Fruit fly (Drosophila melanogaster) whole organism, embryonic: ENCODE results near the gene Gr98d.

ENCODE experiments used
- CG1233 ChIP-seq: fragments of 200-800 bp; sonication (Bioruptor generic); optimal IDR thresholded peaks from 4 replicates; lab custom pipeline; 2018; ENCODE audit warnings: missing biosample characterization, mild to moderate bottlenecking, missing genetic modification characterization
- CG13894 ChIP-seq: fragments of 200-800 bp; sonication (Bioruptor generic); optimal IDR thresholded peaks from 3 replicates; lab custom pipeline; 2018; ENCODE audit warnings: missing biosample characterization, mild to moderate bottlenecking, missing genetic modification characterization, moderate library complexity
- CG15073 ChIP-seq: fragments of 200-800 bp; sonication (Bioruptor generic); optimal IDR thresholded peaks from 2 replicates; lab custom pipeline; 2016; ENCODE audit warnings: missing biosample characterization, missing genetic modification characterization
- CG15601 ChIP-seq: fragments of 200-800 bp; sonication (Bioruptor generic); optimal IDR thresholded peaks from 3 replicates; lab custom pipeline; 2019; ENCODE audit warnings: missing biosample characterization, mild to moderate bottlenecking, missing genetic modification characterization, moderate library complexity
- CG1602 ChIP-seq: fragments of 200-800 bp; sonication (Bioruptor generic); optimal IDR thresholded peaks from 3 replicates; lab custom pipeline; 2016; ENCODE audit warnings: missing biosample characterization, missing genetic modification characterization
- CG1647 ChIP-seq: fragments of 200-800 bp; sonication (Bioruptor generic); optimal IDR thresholded peaks from 3 replicates; lab custom pipeline; 2016; ENCODE audit warnings: missing biosample characterization, missing genetic modification characterization
- CG16779 ChIP-seq: fragments of 200-800 bp; sonication (Bioruptor generic); IDR thresholded peaks from 2 replicates; pipeline ENCODE4 v1.3.6; 2022; ENCODE audit warnings: missing biosample characterization, missing genetic modification characterization
- CG17568 ChIP-seq: fragments of 200-800 bp; sonication (Bioruptor generic); optimal IDR thresholded peaks from 2 replicates; lab custom pipeline; 2018; ENCODE audit warnings: missing biosample characterization, mild to moderate bottlenecking, missing genetic modification characterization, moderate library complexity
- CG17612 ChIP-seq: fragments of 200-800 bp; sonication (Bioruptor generic); IDR thresholded peaks from 2 replicates; pipeline ENCODE4 v1.3.6; 2022; ENCODE audit warnings: missing biosample characterization, missing genetic modification characterization
- CG2712 ChIP-seq: fragments of 200-800 bp; optimal IDR thresholded peaks from 3 replicates; lab custom pipeline; 2019; ENCODE audit warnings: missing biosample characterization, mild to moderate bottlenecking, missing genetic modification characterization, moderate library complexity
- CG30431 ChIP-seq: fragments of 200-800 bp; sonication (Bioruptor generic); optimal IDR thresholded peaks from 2 replicates; lab custom pipeline; 2017; ENCODE audit warnings: missing biosample characterization, missing genetic modification characterization
- CG31441 ChIP-seq: fragments of 200-800 bp; sonication (Bioruptor generic); IDR thresholded peaks from 2 replicates; pipeline ENCODE4 v1.3.6; 2022; ENCODE audit warnings: missing biosample characterization, missing genetic modification characterization
- CG32532 ChIP-seq: fragments of 200-800 bp; sonication (Bioruptor generic); IDR thresholded peaks from 2 replicates; pipeline ENCODE4 v1.3.6; 2022; ENCODE audit warnings: missing biosample characterization, missing genetic modification characterization
- CG3838 ChIP-seq: fragments of 200-800 bp; sonication (Bioruptor generic); optimal IDR thresholded peaks from 3 replicates; lab custom pipeline; 2016; ENCODE audit warnings: missing biosample characterization, missing genetic modification characterization
- CG4730 ChIP-seq: fragments of 200-800 bp; sonication (Bioruptor generic); IDR thresholded peaks from 2 replicates; pipeline ENCODE4 v1.3.6; 2022; ENCODE audit warnings: missing biosample characterization, missing genetic modification characterization
- CG5180 ChIP-seq: fragments of 200-800 bp; sonication (Bioruptor generic); optimal IDR thresholded peaks from 3 replicates; lab custom pipeline; 2017; ENCODE audit warnings: missing biosample characterization, missing genetic modification characterization, mild to moderate bottlenecking, moderate library complexity, missing genetic modification reagents
- CG6272 ChIP-seq: fragments of 200-800 bp; sonication (Bioruptor generic); IDR thresholded peaks from 2 replicates; pipeline ENCODE4 v1.3.6; 2022; ENCODE audit warnings: missing biosample characterization, missing genetic modification characterization
- CG6765 ChIP-seq: fragments of 200-800 bp; sonication (Bioruptor generic); optimal IDR thresholded peaks from 3 replicates; lab custom pipeline; 2017; ENCODE audit warnings: missing biosample characterization, mild to moderate bottlenecking, missing genetic modification characterization
- CG7839 ChIP-seq: fragments of 200-800 bp; sonication (Bioruptor generic); optimal IDR thresholded peaks from 3 replicates; lab custom pipeline; 2018; ENCODE audit warnings: missing biosample characterization, mild to moderate bottlenecking, missing genetic modification characterization, moderate library complexity
- CG8388 ChIP-seq: fragments of 200-800 bp; sonication (Bioruptor generic); optimal IDR thresholded peaks from 2 replicates; lab custom pipeline; 2019; ENCODE audit warnings: missing biosample characterization, mild to moderate bottlenecking, missing genetic modification characterization, moderate library complexity
- Gsc ChIP-seq: fragments of 200-800 bp; sonication (Bioruptor generic); IDR thresholded peaks from 2 replicates; pipeline ENCODE4 v1.3.6; 2022; ENCODE audit warnings: missing biosample characterization, missing genetic modification characterization
- HLH54F ChIP-seq: fragments of 200-800 bp; sonication (Bioruptor generic); optimal IDR thresholded peaks from 3 replicates; lab custom pipeline; 2016; ENCODE audit warnings: missing biosample characterization, missing genetic modification characterization
- Hsf ChIP-seq: fragments of 200-800 bp; sonication (Bioruptor generic); optimal IDR thresholded peaks from 3 replicates; lab custom pipeline; 2016; ENCODE audit warnings: missing biosample characterization, missing genetic modification characterization
- Mes4 ChIP-seq: fragments of 200-800 bp; sonication (Bioruptor generic); optimal IDR thresholded peaks from 2 replicates; lab custom pipeline; 2016; ENCODE audit warnings: missing biosample characterization, missing genetic modification characterization
- NC2β ChIP-seq: fragments of 200-800 bp; sonication (Bioruptor generic); optimal IDR thresholded peaks from 2 replicates; lab custom pipeline; 2016; ENCODE audit warnings: missing biosample characterization, missing genetic modification characterization
- Side ChIP-seq: fragments of 200-800 bp; sonication (Bioruptor generic); optimal IDR thresholded peaks from 2 replicates; lab custom pipeline; 2016; ENCODE audit warnings: missing biosample characterization, missing genetic modification characterization
- Sin3A ChIP-seq: fragments of >200 bp; optimal IDR thresholded peaks from 2 replicates; lab custom pipeline; 2018
- Sox102F ChIP-seq: fragments of 200-800 bp; sonication (Bioruptor generic); optimal IDR thresholded peaks from 2 replicates; lab custom pipeline; 2018; ENCODE audit warnings: missing biosample characterization, mild to moderate bottlenecking, missing genetic modification characterization, moderate library complexity
- Usf ChIP-seq: fragments of 200-800 bp; sonication (Bioruptor generic); optimal IDR thresholded peaks from 2 replicates; lab custom pipeline; 2017; ENCODE audit warnings: missing genotype, missing biosample characterization, missing genetic modification characterization
- aop ChIP-seq: fragments of 200-800 bp; sonication (Bioruptor generic); IDR thresholded peaks from 2 replicates; pipeline ENCODE4 v1.3.6; 2022; ENCODE audit warnings: missing biosample characterization, missing genetic modification characterization
- bbx ChIP-seq: fragments of 200-800 bp; sonication (Bioruptor generic); IDR thresholded peaks from 2 replicates; pipeline ENCODE4 v1.3.6; 2022; ENCODE audit warnings: missing biosample characterization, missing genetic modification characterization; ENCODE audit not compliant: partially characterized antibody
- bcd ChIP-seq: fragments of 200-800 bp; sonication (Bioruptor generic); optimal IDR thresholded peaks from 2 replicates; lab custom pipeline; 2017; ENCODE audit warnings: missing biosample characterization, mild to moderate bottlenecking, missing genetic modification characterization
- bowl ChIP-seq: fragments of 200-800 bp; sonication (Bioruptor generic); IDR thresholded peaks from 2 replicates; pipeline ENCODE4 v1.3.6; 2022; ENCODE audit warnings: missing biosample characterization, missing genetic modification characterization
- caup ChIP-seq: fragments of 200-800 bp; sonication (Bioruptor generic); optimal IDR thresholded peaks from 3 replicates; lab custom pipeline; 2017; ENCODE audit warnings: missing biosample characterization, mild to moderate bottlenecking, missing genetic modification characterization, moderate library complexity; ENCODE audit not compliant: severe bottlenecking
- croc ChIP-seq: fragments of 200-800 bp; sonication (Bioruptor generic); conservative IDR thresholded peaks from 3 replicates; pipeline ENCODE4 v1.3.6; 2022; ENCODE audit warnings: missing biosample characterization, missing genetic modification characterization
- ems ChIP-seq: fragments of 200-800 bp; sonication (Bioruptor generic); optimal IDR thresholded peaks from 3 replicates; lab custom pipeline; 2016; ENCODE audit warnings: missing biosample characterization, missing genetic modification characterization
- fd3F ChIP-seq: fragments of 200-800 bp; sonication (Bioruptor generic); optimal IDR thresholded peaks from 2 replicates; lab custom pipeline; 2018; ENCODE audit warnings: missing biosample characterization, mild to moderate bottlenecking, missing genetic modification characterization, moderate library complexity
- ind ChIP-seq: fragments of 200-800 bp; sonication (Bioruptor generic); optimal IDR thresholded peaks from 3 replicates; lab custom pipeline; 2016; ENCODE audit warnings: missing biosample characterization, missing genetic modification characterization
- insv ChIP-seq, 2 experiments: fragments of 200-800 bp; sonication (Bioruptor generic); optimal IDR thresholded peaks; 3 replicates each; lab custom pipeline; 2016 to 2018; ENCODE audit warnings: missing biosample characterization in 2 of 2, missing genetic modification characterization in 2 of 2
- kah ChIP-seq: fragments of 200-800 bp; sonication (Bioruptor generic); optimal IDR thresholded peaks from 2 replicates; lab custom pipeline; 2018; ENCODE audit warnings: missing biosample characterization, mild to moderate bottlenecking, missing genetic modification characterization
- kni ChIP-seq: fragments of 200-800 bp; sonication (Bioruptor generic); optimal IDR thresholded peaks from 3 replicates; lab custom pipeline; 2017; ENCODE audit warnings: mild to moderate bottlenecking, missing biosample characterization, missing genetic modification reagents, missing genetic modification characterization
- nom ChIP-seq: fragments of 200-800 bp; sonication (Bioruptor generic); optimal IDR thresholded peaks from 2 replicates; lab custom pipeline; 2017; ENCODE audit warnings: missing biosample characterization, missing genetic modification characterization, mild to moderate bottlenecking, moderate library complexity, missing genetic modification reagents
- odd ChIP-seq: fragments of 200-800 bp; sonication (Bioruptor generic); optimal IDR thresholded peaks from 2 replicates; lab custom pipeline; 2017; ENCODE audit warnings: missing biosample characterization, mild to moderate bottlenecking, missing genetic modification characterization
- org-1 ChIP-seq: fragments of 200-800 bp; sonication (Bioruptor generic); optimal IDR thresholded peaks from 2 replicates; lab custom pipeline; 2017; ENCODE audit warnings: missing biosample characterization, missing genetic modification characterization
- pros ChIP-seq: fragments of 200-800 bp; sonication (Bioruptor generic); optimal IDR thresholded peaks from 3 replicates; lab custom pipeline; 2019; ENCODE audit warnings: missing biosample characterization, mild to moderate bottlenecking, missing genetic modification characterization, moderate library complexity
- sens-2 ChIP-seq: fragments of 200-800 bp; sonication (Bioruptor generic); IDR thresholded peaks from 2 replicates; pipeline ENCODE4 v1.3.6; 2022; ENCODE audit warnings: missing biosample characterization, missing genetic modification characterization
- sqz ChIP-seq: fragments of 200-800 bp; sonication (Bioruptor generic); optimal IDR thresholded peaks from 3 replicates; lab custom pipeline; 2018; ENCODE audit warnings: missing biosample characterization, mild to moderate bottlenecking, missing genetic modification characterization
- trh ChIP-seq: fragments of 200-800 bp; sonication (Bioruptor generic); optimal IDR thresholded peaks from 2 replicates; lab custom pipeline; 2016; ENCODE audit warnings: missing biosample characterization, missing genetic modification characterization
- tx ChIP-seq: fragments of 200-800 bp; sonication (Bioruptor generic); optimal IDR thresholded peaks from 2 replicates; lab custom pipeline; 2016; ENCODE audit warnings: missing biosample characterization, missing genetic modification characterization
- yki ChIP-seq: fragments of >200 bp; optimal IDR thresholded peaks from 3 replicates; lab custom pipeline; 2018
- zf30C ChIP-seq: fragments of 200-800 bp; sonication (Bioruptor generic); optimal IDR thresholded peaks from 3 replicates; lab custom pipeline; 2018; ENCODE audit warnings: missing biosample characterization, mild to moderate bottlenecking, missing genetic modification characterization

Gr98d gene

dm6 chr3R:27581263-27581868, 35.5 kb downstream of the Gr98d start (continued):
- TF ChIP-seq CG2712 = peak; percentile 73
- TF ChIP-seq Sox102F (GFP tag; lab: Kevin White, UChicago) = peak; percentile 54
- no peak for TF ChIP-seq croc (GFP tag; lab: Robert Waterston, UW)
- no peak for TF ChIP-seq bowl (GFP tag; lab: Robert Waterston, UW)
- no peak for TF ChIP-seq sens-2 (GFP tag; lab: Robert Waterston, UW)
- TF ChIP-seq tx (GFP tag; lab: Kevin White, UChicago) = peak; percentile 10
- no peak for TF ChIP-seq Usf
- peak; percentile 36 for TF ChIP-seq zf30C (GFP tag; lab: Kevin White, UChicago)
- no peak for TF ChIP-seq CG30431 (GFP tag; lab: Kevin White, UChicago)
- peak; percentile 80 for TF ChIP-seq nom (GFP tag; lab: Kevin White, UChicago)
- peak; percentile 2 for TF ChIP-seq CG1233 (GFP tag; lab: Kevin White, UChicago)
- TF ChIP-seq CG7839 (tag; lab: Kevin White, UChicago) = peak; percentile 48
- TF ChIP-seq yki = no peak
- peak; percentile 45 for TF ChIP-seq ind (GFP tag; lab: Kevin White, UChicago)
- TF ChIP-seq CG13894 (tag; lab: Kevin White, UChicago) = peak; percentile 20
- no peak for TF ChIP-seq CG3838 (GFP tag; lab: Kevin White, UChicago)
- TF ChIP-seq kni (GFP tag; lab: Kevin White, UChicago) = no peak
- TF ChIP-seq ems (GFP tag; lab: Kevin White, UChicago) = peak; percentile 10
- TF ChIP-seq CG1647 (GFP tag; lab: Kevin White, UChicago) = no peak
- TF ChIP-seq Side = peak; percentile 46
- TF ChIP-seq CG32532 (GFP tag; lab: Robert Waterston, UW) = no peak
- TF ChIP-seq insv (GFP tag; optimal IDR thresholded peaks at IDR 0.05; lab: Kevin White, UChicago) = no peak
- no peak for TF ChIP-seq bbx (GFP tag; lab: Robert Waterston, UW)
- no peak for TF ChIP-seq CG16779
- TF ChIP-seq CG17568 (GFP tag; lab: Kevin White, UChicago) = no peak
- no peak for TF ChIP-seq trh (GFP tag; lab: Kevin White, UChicago)
- peak; percentile 60 for TF ChIP-seq sqz
- no peak for TF ChIP-seq CG1602 (GFP tag; lab: Kevin White, UChicago)
- peak; percentile 34 for TF ChIP-seq Hsf (GFP tag; lab: Kevin White, UChicago)
- no peak for TF ChIP-seq fd3F
- no peak for TF ChIP-seq CG31441 (GFP tag; lab: Robert Waterston, UW)
- no peak for TF ChIP-seq Gsc (GFP tag; lab: Robert Waterston, UW)
- peak; percentile 64 for TF ChIP-seq caup (GFP tag; lab: Kevin White, UChicago)
- TF ChIP-seq CG6765 (GFP tag; lab: Kevin White, UChicago) = peak; percentile 67
- TF ChIP-seq CG15601 = peak; percentile 40
- peak; percentile 42 for TF ChIP-seq NC2β (GFP tag; lab: Kevin White, UChicago)
- TF ChIP-seq CG8388 = peak; percentile 71
- TF ChIP-seq CG5180 (GFP tag; lab: Kevin White, UChicago) = peak; percentile 58
- TF ChIP-seq CG4730 (GFP tag; lab: Robert Waterston, UW) = no peak
- no peak for TF ChIP-seq CG17612
- TF ChIP-seq aop (GFP tag; lab: Robert Waterston, UW) = no peak
- TF ChIP-seq org-1 (GFP tag; lab: Kevin White, UChicago) = peak; percentile 50
- TF ChIP-seq Mes4 (GFP tag; lab: Kevin White, UChicago) = peak; percentile 34
- peak; percentile 53 for TF ChIP-seq Sin3A
- TF ChIP-seq odd = peak; percentile 66
- TF ChIP-seq CG15073 = no peak
- TF ChIP-seq kah (GFP tag; lab: Kevin White, UChicago) = peak; percentile 62
- TF ChIP-seq CG6272 (GFP tag; lab: Robert Waterston, UW) = 0 out of 2 replicates have a peak, but pooled peaks have one; percentile 25
- TF ChIP-seq bcd (GFP tag; lab: Kevin White, UChicago) = peak; percentile 5
- TF ChIP-seq pros (GFP tag; lab: Kevin White, UChicago) = no peak
- peak; percentile 52 for TF ChIP-seq HLH54F (GFP tag; lab: Kevin White, UChicago)
